4 worm cellular contexts compared by ENCODE assay signal in genomic region chrIII:11474674-11475306, ce11.
A peak's percentile ranks its signal among the peaks of the same experiment; 100 is the strongest.
TF ChIP-seq lines count a peak whose summit lies in the region.

No protein-coding gene starts in this region.

TF ChIP-seq in whole organism, L1 larva, 84 proteins besides CTCF, POLR2A, EP300 and RAD21:
- peak; percentile 20 for TF ChIP-seq ceh-8 (GFP tag; optimal IDR thresholded peaks at IDR 0.05; lab: Kevin White, UChicago)
- no peak for TF ChIP-seq lin-14 (GFP tag; optimal IDR thresholded peaks at IDR 0.05; lab: Kevin White, UChicago)
- TF ChIP-seq ztf-4 (tag; optimal IDR thresholded peaks at IDR 0.05; lab: Kevin White, UChicago), result no peak
- TF ChIP-seq ces-1 (GFP tag; optimal IDR thresholded peaks at IDR 0.05; lab: Kevin White, UChicago), result no peak
- TF ChIP-seq nhr-20 (tag; optimal IDR thresholded peaks at IDR 0.05; lab: Kevin White, UChicago), result no peak
- TF ChIP-seq ceh-88 (GFP tag; IDR thresholded peaks at IDR 0.05; lab: Robert Waterston, UW), result no peak

TF ChIP-seq in whole organism, L4 larva, 104 proteins besides CTCF, POLR2A, EP300 and RAD21:
- TF ChIP-seq jun-1 (tag; optimal IDR thresholded peaks at IDR 0.05; lab: Kevin White, UChicago) (no peak), ceh-62 (tag; optimal IDR thresholded peaks at IDR 0.05; lab: Kevin White, UChicago) (no peak), F44E2.7 (GFP tag; IDR thresholded peaks at IDR 0.05; lab: Robert Waterston, UW) (no peak), pqm-1 (tag; optimal IDR thresholded peaks at IDR 0.05; lab: Kevin White, UChicago) (no peak), ceh-28 (tag; optimal IDR thresholded peaks at IDR 0.05; lab: Kevin White, UChicago) (no peak), rbr-2 (tag; optimal IDR thresholded peaks at IDR 0.05; lab: Kevin White, UChicago) (no peak), hlh-30 (tag; optimal IDR thresholded peaks at IDR 0.05; lab: Kevin White, UChicago; ENCODE audit: insufficient read depth) (no peak), attf-4 (tag; optimal IDR thresholded peaks at IDR 0.05; lab: Kevin White, UChicago) (no peak), pha-4 (GFP tag; IDR thresholded peaks at IDR 0.05; lab: Robert Waterston, UW) (peak; percentile 33; the same call in 1 of the 2 replicates), pha-4 (tag; optimal IDR thresholded peaks at IDR 0.05; lab: Kevin White, UChicago) (no peak), set-16 (GFP tag; IDR thresholded peaks at IDR 0.05; lab: Robert Waterston, UW) (peak; percentile 85), daf-8 (GFP tag; IDR thresholded peaks at IDR 0.05; lab: Robert Waterston, UW) (no peak), lin-38 (GFP tag; IDR thresholded peaks at IDR 0.05; lab: Robert Waterston, UW) (no peak), dpl-1 (GFP tag; optimal IDR thresholded peaks at IDR 0.05; lab: Kevin White, UChicago) (no peak), madf-5 (GFP tag; IDR thresholded peaks at IDR 0.05; lab: Robert Waterston, UW) (no peak), aha-1 (tag; lab: Kevin White, UChicago) (peak; percentile 87), nhr-41 (GFP tag; IDR thresholded peaks at IDR 0.05; lab: Robert Waterston, UW) (no peak), skn-1 (tag; optimal IDR thresholded peaks at IDR 0.05; lab: Kevin White, UChicago) (no peak), tra-1 (GFP tag; IDR thresholded peaks at IDR 0.05; lab: Robert Waterston, UW) (no peak), ZK546.5 (tag; optimal IDR thresholded peaks at IDR 0.05; lab: Kevin White, UChicago) (no peak), saeg-2 (GFP tag; IDR thresholded peaks at IDR 0.05; lab: Robert Waterston, UW) (no peak), nhr-25 (tag; optimal IDR thresholded peaks at IDR 0.05; lab: Kevin White, UChicago; ENCODE audit: borderline replicate concordance, insufficient read depth) (no peak), fkh-10 (GFP tag; optimal IDR thresholded peaks at IDR 0.05; lab: Kevin White, UChicago) (no peak), F37D6.2 (tag; optimal IDR thresholded peaks at IDR 0.05; lab: Kevin White, UChicago) (no peak), madf-9 (GFP tag; conservative IDR thresholded peaks at IDR 0.05; lab: Robert Waterston, UW) (no peak), ztf-11 (tag; optimal IDR thresholded peaks at IDR 0.05; lab: Kevin White, UChicago) (no peak)

TF ChIP-seq in whole organism, early embryonic, 17 proteins besides CTCF, POLR2A, EP300 and RAD21:
- no peak for TF ChIP-seq tbx-37 (GFP tag; conservative IDR thresholded peaks at IDR 0.05; lab: Robert Waterston, UW)
- no peak for TF ChIP-seq F13C5.2 (tag; optimal IDR thresholded peaks at IDR 0.05; lab: Kevin White, UChicago)
- no peak for TF ChIP-seq ceh-13 (GFP tag; optimal IDR thresholded peaks at IDR 0.05; lab: Kevin White, UChicago)
- no peak for TF ChIP-seq scrt-1 (GFP tag; IDR thresholded peaks at IDR 0.05; lab: Robert Waterston, UW)
- no peak for TF ChIP-seq B0310.2 (tag; optimal IDR thresholded peaks at IDR 0.05; lab: Kevin White, UChicago)
- peak; percentile 79 for TF ChIP-seq ceh-36 (tag; optimal IDR thresholded peaks at IDR 0.05; lab: Kevin White, UChicago)
- no peak for TF ChIP-seq aly-1 (tag; optimal IDR thresholded peaks at IDR 0.05; lab: Kevin White, UChicago)
- TF ChIP-seq pes-1 (GFP tag; IDR thresholded peaks at IDR 0.05; lab: Robert Waterston, UW), result no peak
TF ChIP-seq in whole organism, early embryonic: peak in this region for 1.

TF ChIP-seq in whole organism, young adult, 124 proteins besides CTCF, POLR2A, EP300 and RAD21:
- TF ChIP-seq egrh-3 (GFP tag; IDR thresholded peaks at IDR 0.05; lab: Robert Waterston, UW) (peak; percentile 49; the same call in 1 of the 2 replicates), aptf-3 (GFP tag; IDR thresholded peaks at IDR 0.05; lab: Robert Waterston, UW) (no peak), snpc-3.4 (tag; optimal IDR thresholded peaks at IDR 0.05; lab: Kevin White, UChicago) (no peak), aptf-2 (GFP tag; conservative IDR thresholded peaks at IDR 0.05; lab: Robert Waterston, UW) (no peak), zfh-2 (GFP tag; conservative IDR thresholded peaks at IDR 0.05; lab: Robert Waterston, UW) (peak; percentile 75)
